Worm (Caenorhabditis elegans) whole organism, mixed stage, embryonic: Measurements from ENCODE around the gene C11E4.8.

Source experiments
- M03D4.4 ChIP-seq: sonication (generic microtip); optimal IDR thresholded peaks from 2 replicates; lab custom pipeline; 2017; ENCODE audit warnings: mild to moderate bottlenecking, missing genetic modification characterization, missing compliant biosample characterization
- elt-1 ChIP-seq: sonication (generic microtip); optimal IDR thresholded peaks from 2 replicates; lab custom pipeline; 2017; ENCODE audit warnings: missing genetic modification characterization, mild to moderate bottlenecking, missing compliant biosample characterization, antibody characterized with exemption, moderate library complexity, borderline replicate concordance; ENCODE audit not compliant: insufficient read depth
- elt-3 ChIP-seq: fragments of 150-350 bp; optimal IDR thresholded peaks from 2 replicates; lab custom pipeline; 2014; ENCODE audit warnings: missing biosample characterization, missing genetic modification characterization
- lin-32 ChIP-seq: fragments of 200-800 bp; sonication (Bioruptor generic); optimal IDR thresholded peaks from 2 replicates; lab custom pipeline; 2018; ENCODE audit warnings: mild to moderate bottlenecking, missing genetic modification characterization, missing compliant biosample characterization
- mab-5 ChIP-seq: fragments of 150-350 bp; optimal IDR thresholded peaks from 2 replicates; lab custom pipeline; 2014; ENCODE audit warnings: missing biosample characterization, missing genetic modification characterization
- nhr-2 ChIP-seq: fragments of 150-350 bp; optimal IDR thresholded peaks from 2 replicates; lab custom pipeline; 2014; ENCODE audit warnings: missing biosample characterization, missing genetic modification characterization
- nhr-237 ChIP-seq: fragments of 150-350 bp; optimal IDR thresholded peaks from 2 replicates; lab custom pipeline; 2014; ENCODE audit warnings: missing biosample characterization, missing genetic modification characterization
- pha-4 ChIP-seq: fragments of 150-350 bp; optimal IDR thresholded peaks from 2 replicates; lab custom pipeline; 2018; ENCODE audit warnings: missing biosample characterization, missing genetic modification reagents, missing genetic modification characterization
- sptf-1 ChIP-seq: sonication (generic microtip); optimal IDR thresholded peaks from 2 replicates; lab custom pipeline; 2017; ENCODE audit warnings: mild to moderate bottlenecking, missing genetic modification characterization, moderate library complexity, missing compliant biosample characterization
- unc-39 ChIP-seq: fragments of 150-350 bp; optimal IDR thresholded peaks from 2 replicates; lab custom pipeline; 2014; ENCODE audit warnings: missing biosample characterization, missing genetic modification characterization
- unc-62 ChIP-seq: fragments of 150-350 bp; optimal IDR thresholded peaks from 2 replicates; lab custom pipeline; 2014; ENCODE audit warnings: missing biosample characterization, missing genetic modification reagents, missing genetic modification characterization

DNA sequence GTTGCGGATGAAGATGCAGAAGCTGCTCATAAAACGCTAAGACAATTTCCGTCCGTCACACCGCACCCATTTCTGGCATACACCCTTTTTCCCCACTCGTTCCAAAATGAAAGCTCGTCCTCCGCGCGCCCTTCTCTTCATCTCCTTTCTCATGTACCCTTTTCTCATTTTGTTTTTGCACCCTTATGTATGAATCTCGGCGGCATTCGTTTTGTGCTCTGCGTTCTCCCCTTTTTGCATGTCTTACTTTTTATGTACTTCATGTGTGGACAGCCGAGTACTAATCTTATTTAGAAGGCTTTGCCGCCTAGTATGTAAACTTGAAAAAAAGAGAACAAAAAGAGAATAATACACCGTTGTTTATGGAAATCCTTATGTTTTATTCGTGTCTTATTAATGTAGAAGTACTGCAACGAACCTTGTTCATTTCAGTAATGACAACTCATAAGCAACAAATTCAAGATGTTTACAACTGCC lies 27.9 kb downstream of the C11E4.8 start, which contains the start of gene F34H10.4:
- TF ChIP-seq mab-5 (tag; lab: Kevin White, UChicago) (no peak), elt-3 (no peak), elt-1 (no peak), sptf-1 (tag; lab: Kevin White, UChicago) (no peak), unc-62 (no peak), unc-39 (no peak), lin-32 (GFP tag; lab: Kevin White, UChicago) (no peak), M03D4.4 (no peak), nhr-237 (tag; lab: Kevin White, UChicago) (no peak), pha-4 (no peak), nhr-2 (tag; lab: Kevin White, UChicago) (no peak)
